Worm (Caenorhabditis elegans): ENCODE results near the gene F55B11.3.
A peak's percentile ranks its signal among the peaks of the same experiment; 100 is the strongest.

Gene F55B11.3

DNA sequence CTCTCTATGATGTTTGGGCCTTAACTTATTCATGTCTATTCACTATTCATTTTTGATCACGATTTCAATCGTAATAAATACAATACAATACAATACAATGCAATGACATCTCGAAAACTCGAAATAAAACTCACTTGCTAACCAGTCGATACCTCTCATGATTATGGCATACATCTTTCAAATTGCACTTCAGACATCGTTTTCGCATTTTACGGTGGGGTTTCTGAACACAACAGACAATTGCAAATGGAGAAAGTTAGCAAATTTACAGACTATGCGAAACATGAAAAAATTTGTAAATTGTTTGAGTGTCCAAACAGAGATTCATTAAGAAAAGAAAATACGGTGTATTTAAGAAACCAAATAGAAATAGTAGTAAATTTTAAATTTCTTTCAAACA is 41.0 kb upstream of the F55B11.3 start, which contains the start of gene paqr-3:
TSS of gene paqr-3 (minus strand) at position 210 of the 400 bp plus-strand sequence.
- no peak for TF ChIP-seq zim-3 (tag; optimal IDR thresholded peaks at IDR 0.05)
- TF ChIP-seq lin-54 (GFP tag; optimal IDR thresholded peaks at IDR 0.05) = no peak
- no peak for TF ChIP-seq snpc-4 (GFP tag; optimal IDR thresholded peaks at IDR 0.05)
- TF ChIP-seq snpc-4 (tag; optimal IDR thresholded peaks at IDR 0.05) = peak in 2 of 4 experiments; percentile 32 to 57
- TF ChIP-seq rec-8 (tag; optimal IDR thresholded peaks at IDR 0.05) = no peak
- no peak for TF ChIP-seq tlf-1 (GFP tag; optimal IDR thresholded peaks at IDR 0.05)
- TF ChIP-seq repo-1 (tag; optimal IDR thresholded peaks at IDR 0.05) = no peak
- no peak for TF ChIP-seq ceh-27 (GFP tag; optimal IDR thresholded peaks at IDR 0.05)
- TF ChIP-seq B0019.2 (GFP tag; conservative IDR thresholded peaks at IDR 0.05) = no peak
- no peak for TF ChIP-seq Y53G8AR.9 (GFP tag; conservative IDR thresholded peaks at IDR 0.05)
- no peak for TF ChIP-seq hsf-1 (GFP tag; IDR thresholded peaks at IDR 0.05)
- TF ChIP-seq lsl-1 (GFP tag; optimal IDR thresholded peaks at IDR 0.05) = no peak
- no peak for TF ChIP-seq him-1 (tag; optimal IDR thresholded peaks at IDR 0.05)
- TF ChIP-seq unc-62 (GFP tag; optimal IDR thresholded peaks at IDR 0.05) = no peak
- no peak for TF ChIP-seq B0261.1 (tag; optimal IDR thresholded peaks at IDR 0.05)
- TF ChIP-seq hlh-12 (tag; optimal IDR thresholded peaks at IDR 0.05) = no peak
- TF ChIP-seq lir-1 (GFP tag; conservative IDR thresholded peaks at IDR 0.05) = no peak
- TF ChIP-seq attf-6 (GFP tag; IDR thresholded peaks at IDR 0.05) = peak; percentile 81

DNA sequence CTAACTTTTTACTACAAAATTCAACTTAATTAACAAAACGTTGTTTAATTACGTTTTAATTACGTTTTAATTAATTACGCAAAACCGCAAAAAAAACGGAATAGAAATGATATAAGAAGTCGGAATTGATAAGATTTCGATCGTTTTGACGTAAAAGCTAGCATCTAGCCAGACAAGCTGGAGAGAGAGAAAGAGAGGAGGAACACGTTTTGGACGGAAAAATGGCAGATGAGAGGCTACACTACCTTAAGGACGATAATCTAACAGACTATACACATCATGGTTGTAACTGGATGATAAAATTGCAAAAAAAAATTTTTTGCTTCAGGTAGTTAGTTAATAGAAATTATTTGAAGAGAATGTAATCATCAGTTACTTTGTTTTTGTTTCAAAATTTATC is 40.3 kb upstream of the F55B11.3 start:
- TF ChIP-seq snpc-3.4 (tag; optimal IDR thresholded peaks at IDR 0.05) (no peak), snpc-1.3 (tag; optimal IDR thresholded peaks at IDR 0.05; ENCODE audit: insufficient read depth) (no peak), nfya-2 (GFP tag; IDR thresholded peaks at IDR 0.05) (no peak), snpc-4 (GFP tag; optimal IDR thresholded peaks at IDR 0.05) (no peak), snpc-4 (tag; optimal IDR thresholded peaks at IDR 0.05) (no peak)

DNA sequence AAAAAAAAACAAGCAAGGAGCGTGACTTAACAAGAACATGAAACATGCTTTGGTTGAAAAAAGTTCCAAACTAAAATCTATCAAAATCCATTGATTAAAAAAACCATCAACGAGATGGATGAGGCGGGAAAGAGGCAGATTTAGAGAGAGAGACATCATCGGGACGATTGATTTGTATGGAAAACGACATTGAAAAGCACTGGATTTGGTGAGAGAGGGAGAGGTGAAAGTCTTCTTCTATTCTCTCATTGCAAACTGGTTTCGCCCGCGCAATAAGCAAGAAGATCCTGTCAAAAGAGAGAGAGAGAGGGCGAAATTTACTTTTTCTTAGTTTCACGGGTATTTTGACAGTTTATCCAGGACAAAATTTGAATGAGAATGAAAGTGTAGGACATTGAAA is 39.4 kb upstream of the F55B11.3 start:
- TF ChIP-seq chd-7 (tag; optimal IDR thresholded peaks at IDR 0.05) (no peak), K11D2.4 (GFP tag; IDR thresholded peaks at IDR 0.05) (no peak), snpc-4 (GFP tag; optimal IDR thresholded peaks at IDR 0.05) (no peak), snpc-4 (tag; optimal IDR thresholded peaks at IDR 0.05) (peak in 2 of 4 experiments; percentile 9 to 30), B0261.1 (tag; optimal IDR thresholded peaks at IDR 0.05) (no peak), ztf-26 (tag; optimal IDR thresholded peaks at IDR 0.05) (no peak)

DNA sequence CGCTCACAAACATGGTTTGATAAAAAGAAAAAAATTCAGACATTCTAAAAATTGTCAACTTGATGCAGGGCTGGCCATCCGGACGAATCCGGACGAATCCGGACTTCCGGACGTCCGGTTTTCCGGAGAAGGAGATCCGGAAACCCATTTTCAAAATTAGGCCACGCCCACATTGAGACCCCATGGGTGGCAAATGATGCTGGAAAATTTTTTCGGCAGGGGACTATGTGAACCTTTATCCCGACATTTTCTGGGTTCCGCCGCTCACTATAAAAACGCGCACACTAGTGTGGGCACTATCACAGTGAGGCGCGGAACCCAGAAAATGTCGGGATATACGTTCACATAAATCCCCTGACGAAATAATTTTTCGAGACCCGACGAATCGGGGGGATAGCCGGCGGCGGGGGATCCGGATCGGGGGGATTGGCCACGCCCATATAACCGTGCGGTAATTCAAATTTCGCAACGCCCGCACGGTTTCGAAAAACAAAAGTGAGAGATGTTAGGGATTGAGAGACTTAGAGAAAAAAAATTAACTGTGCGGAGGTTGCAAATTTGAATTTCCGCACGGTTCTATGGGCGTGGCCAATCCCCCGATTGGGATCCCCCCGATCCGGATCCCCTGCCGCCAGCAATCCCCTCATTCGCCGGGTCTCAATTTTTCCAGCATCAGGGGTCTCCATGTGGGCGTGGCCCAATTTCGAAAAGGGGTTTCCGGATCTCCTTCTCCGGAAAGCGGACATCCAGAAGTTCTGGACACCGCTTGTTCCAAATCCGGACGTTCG is 36.5 kb upstream of the F55B11.3 start:
- TF ChIP-seq ceh-100 (GFP tag; IDR thresholded peaks at IDR 0.05) (peak; percentile 52), lag-1 (GFP tag; IDR thresholded peaks at IDR 0.05) (no peak), T26A5.8 (tag; optimal IDR thresholded peaks at IDR 0.05) (no peak), mes-4 (tag; optimal IDR thresholded peaks at IDR 0.05) (no peak), B0019.2 (GFP tag; conservative IDR thresholded peaks at IDR 0.05) (no peak), lin-40 (tag; optimal IDR thresholded peaks at IDR 0.05) (no peak), ztf-28 (GFP tag; IDR thresholded peaks at IDR 0.05) (no peak), ztf-25 (GFP tag; IDR thresholded peaks at IDR 0.05) (no peak), bed-1 (GFP tag; IDR thresholded peaks at IDR 0.05) (no peak), sdz-38 (tag; optimal IDR thresholded peaks at IDR 0.05) (no peak), sea-2 (GFP tag; IDR thresholded peaks at IDR 0.05) (no peak), tlf-1 (GFP tag; optimal IDR thresholded peaks at IDR 0.05) (no peak), madf-8 (GFP tag; conservative IDR thresholded peaks at IDR 0.05) (no peak), F49E8.2 (tag; optimal IDR thresholded peaks at IDR 0.05; ENCODE audit: insufficient read depth) (no peak), snpc-1.3 (tag; optimal IDR thresholded peaks at IDR 0.05; ENCODE audit: insufficient read depth) (no peak), F55B11.4 (tag; optimal IDR thresholded peaks at IDR 0.05; ENCODE audit: borderline replicate concordance, insufficient read depth) (no peak), cebp-2 (GFP tag; IDR thresholded peaks at IDR 0.05) (no peak), him-1 (tag; optimal IDR thresholded peaks at IDR 0.05) (no peak), nhr-90 (tag; optimal IDR thresholded peaks at IDR 0.05) (no peak), let-607 (tag; optimal IDR thresholded peaks at IDR 0.05) (no peak), snpc-1.1 (tag; optimal IDR thresholded peaks at IDR 0.05; ENCODE audit: insufficient read depth) (peak; percentile 48)

Measured in whole organism, young adult.